Worm (Caenorhabditis elegans): ENCODE measurements around the gene sysm-1.
A peak's percentile ranks its signal among the peaks of the same experiment; 100 is the strongest.

Gene sysm-1

ce11 chrII:9061099-9061498 is 21.9 kb downstream of the sysm-1 start, which contains the start of gene T24B8.3:
Gene T24B8.3, minus strand, starts transcription at chrII:9061137.
- no peak for TF ChIP-seq ceh-58 (GFP tag; IDR thresholded peaks at IDR 0.05)
- TF ChIP-seq atf-7 (tag; optimal IDR thresholded peaks at IDR 0.05) = no peak
- TF ChIP-seq snpc-1.1 (tag; optimal IDR thresholded peaks at IDR 0.05; ENCODE audit: insufficient read depth) = no peak

DNA sequence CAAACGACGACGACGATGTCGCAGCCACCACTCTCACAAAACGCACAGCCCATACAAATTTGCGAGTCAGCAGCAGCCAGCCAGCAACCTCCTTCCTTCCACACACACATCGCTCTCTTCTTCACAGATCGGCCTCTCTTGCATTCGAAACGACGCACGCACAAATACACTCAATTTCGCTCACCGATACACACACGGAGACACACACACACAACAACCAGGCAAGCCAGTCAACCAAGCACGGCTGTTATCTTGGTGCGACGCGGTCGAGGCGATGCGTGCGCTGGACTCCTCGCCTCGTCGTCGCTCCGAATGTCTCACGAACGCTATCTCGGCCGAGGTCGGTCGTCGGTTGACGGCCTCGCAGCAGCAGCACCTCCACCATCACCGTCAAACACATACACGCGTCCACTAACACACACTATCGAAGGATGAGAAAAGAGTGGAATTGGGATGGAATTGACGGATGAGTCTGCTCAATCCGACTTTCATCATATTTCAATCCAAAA is 22.6 kb downstream of the sysm-1 start:
- no peak for TF ChIP-seq nhr-27 (tag; optimal IDR thresholded peaks at IDR 0.05)
- TF ChIP-seq madf-8 (GFP tag; conservative IDR thresholded peaks at IDR 0.05) = no peak
- 0 out of 2 replicates have a peak, but pooled peaks have one; percentile 35 for TF ChIP-seq hsf-1 (GFP tag; IDR thresholded peaks at IDR 0.05)
- no peak for TF ChIP-seq ceh-40 (GFP tag; IDR thresholded peaks at IDR 0.05)
- 0 out of 2 replicates have a peak, but pooled peaks have one; percentile 43 for TF ChIP-seq ekl-4 (GFP tag; IDR thresholded peaks at IDR 0.05)
- no peak for TF ChIP-seq lin-26 (GFP tag; IDR thresholded peaks at IDR 0.05)
- TF ChIP-seq ztf-25 (GFP tag; IDR thresholded peaks at IDR 0.05) = no peak
- peak; percentile 98 for TF ChIP-seq zfh-2 (GFP tag; conservative IDR thresholded peaks at IDR 0.05)
- TF ChIP-seq attf-6 (GFP tag; IDR thresholded peaks at IDR 0.05) = no peak
- peak; percentile 83 for TF ChIP-seq mcd-1 (GFP tag; IDR thresholded peaks at IDR 0.05)
- TF ChIP-seq ceh-100 (GFP tag; IDR thresholded peaks at IDR 0.05) = 0 out of 2 replicates have a peak, but pooled peaks have one; percentile 12
- peak; percentile 75 for TF ChIP-seq somi-1 (GFP tag; optimal IDR thresholded peaks at IDR 0.05)
- peak; percentile 54 for TF ChIP-seq ztf-18 (tag; optimal IDR thresholded peaks at IDR 0.05)
- peak; percentile 25; the same call in 1 of the 2 replicates for TF ChIP-seq ceh-91 (GFP tag; IDR thresholded peaks at IDR 0.05)
- TF ChIP-seq egrh-3 (GFP tag; IDR thresholded peaks at IDR 0.05) = peak; percentile 87
- TF ChIP-seq madf-10 (tag; optimal IDR thresholded peaks at IDR 0.05) = peak; percentile 99
- peak; percentile 57 for TF ChIP-seq tbp1 (GFP tag; optimal IDR thresholded peaks at IDR 0.05)
- TF ChIP-seq nhr-80 (tag; optimal IDR thresholded peaks at IDR 0.05) = peak; percentile 92
- peak; percentile 91 for TF ChIP-seq K12H6.12 (tag; optimal IDR thresholded peaks at IDR 0.05)
- TF ChIP-seq F10E7.11 (tag; optimal IDR thresholded peaks at IDR 0.05) = peak; percentile 27
- peak; percentile 14 for TF ChIP-seq F22D6.2 (tag; optimal IDR thresholded peaks at IDR 0.05)
- TF ChIP-seq lin-54 (GFP tag; optimal IDR thresholded peaks at IDR 0.05) = peak; percentile 64
- TF ChIP-seq cebp-2 (GFP tag; IDR thresholded peaks at IDR 0.05) = 0 out of 2 replicates have a peak, but pooled peaks have one; percentile 18
- TF ChIP-seq ztf-6 (GFP tag; IDR thresholded peaks at IDR 0.05) = no peak
- peak; percentile 92 for TF ChIP-seq attf-5 (GFP tag; optimal IDR thresholded peaks at IDR 0.05)
- peak; percentile 95 for TF ChIP-seq rcor-1 (GFP tag; IDR thresholded peaks at IDR 0.05)
- peak; percentile 83 for TF ChIP-seq B0336.3 (GFP tag; IDR thresholded peaks at IDR 0.05)
- TF ChIP-seq sea-2 (GFP tag; IDR thresholded peaks at IDR 0.05) = 0 out of 2 replicates have a peak, but pooled peaks have one; percentile 53
- TF ChIP-seq bed-1 (GFP tag; IDR thresholded peaks at IDR 0.05) = no peak
- peak; percentile 29 for TF ChIP-seq die-1 (tag; optimal IDR thresholded peaks at IDR 0.05)
- peak; percentile 5 for TF ChIP-seq akir-1 (GFP tag; optimal IDR thresholded peaks at IDR 0.05)
- TF ChIP-seq tlf-1 (GFP tag; optimal IDR thresholded peaks at IDR 0.05) = peak; percentile 44
- TF ChIP-seq C06A6.2 (GFP tag; conservative IDR thresholded peaks at IDR 0.05) = peak; percentile 57; the same call in 1 of the 2 replicates
- TF ChIP-seq Y56A3A.18 (GFP tag; IDR thresholded peaks at IDR 0.05) = 0 out of 2 replicates have a peak, but pooled peaks have one; percentile 43
- peak; percentile 65 for TF ChIP-seq unc-62 (GFP tag; optimal IDR thresholded peaks at IDR 0.05)
- peak; percentile 83 for TF ChIP-seq lin-40 (tag; optimal IDR thresholded peaks at IDR 0.05)
- TF ChIP-seq dox-1 (GFP tag; IDR thresholded peaks at IDR 0.05) = peak; percentile 89
- TF ChIP-seq lir-1 (GFP tag; conservative IDR thresholded peaks at IDR 0.05) = peak; percentile 96
- TF ChIP-seq ceh-58 (GFP tag; IDR thresholded peaks at IDR 0.05) = no peak
- TF ChIP-seq dpff-1 (tag; optimal IDR thresholded peaks at IDR 0.05) = peak; percentile 9
- TF ChIP-seq let-607 (tag; optimal IDR thresholded peaks at IDR 0.05) = peak; percentile 69 to 86
- no peak for TF ChIP-seq B0261.1 (tag; optimal IDR thresholded peaks at IDR 0.05)
- 0 out of 2 replicates have a peak, but pooled peaks have one; percentile 8 for TF ChIP-seq hmg-20 (GFP tag; IDR thresholded peaks at IDR 0.05)
- peak; percentile 84 for TF ChIP-seq madf-3 (GFP tag; IDR thresholded peaks at IDR 0.05)
